Fruit fly (Drosophila melanogaster) S2 (cell line): Measurements from ENCODE around the gene Der-1.
A peak's percentile ranks its signal among the peaks of the same experiment; 100 is the strongest.

Source experiments
- CG8478 ChIP-seq: fragments of >200 bp; optimal IDR thresholded peaks from 2 replicates; lab custom pipeline; 2018
- CTCF ChIP-seq, 2 experiments: fragments of >200 bp; optimal IDR thresholded peaks; 2 replicates each; lab custom pipeline; 2018

- TF ChIP-seq CTCF (optimal IDR thresholded peaks at IDR 0.05; lab: Kevin White, UChicago): peak; percentile 27 to 49
- peak; percentile 49 for TF ChIP-seq CG8478
Observed at dm6 chr2L:1972450-1973119, 1.2 kb upstream of the Der-1 start.
